Fruit fly (Drosophila melanogaster) whole organism, adult: ENCODE measurements around the gene mew.

ENCODE experiments used
- CG33017 ChIP-seq: fragments of 200-800 bp; sonication (Bioruptor generic); optimal IDR thresholded peaks from 2 replicates; lab custom pipeline; 2018; ENCODE audit warnings: missing biosample characterization, mild to moderate bottlenecking, missing genetic modification characterization, moderate library complexity
- cic ChIP-seq: fragments of 200-800 bp; sonication (Bioruptor generic); optimal IDR thresholded peaks from 2 replicates; lab custom pipeline; 2017; ENCODE audit warnings: missing biosample characterization, mild to moderate bottlenecking, missing genetic modification characterization, moderate library complexity

dm6 chrX:13238294-13238917, 19.9 kb downstream of the mew start:
- TF ChIP-seq CG33017 (peak; percentile 5), cic (no peak)
